Worm (Caenorhabditis elegans) whole organism, young adult: ENCODE results near the gene R12B2.6.

ENCODE experiments used
- F22D6.2 ChIP-seq: sonication (generic microtip); optimal IDR thresholded peaks from 2 replicates; lab custom pipeline; 2016; ENCODE audit warnings: mild to moderate bottlenecking, missing genetic modification characterization, missing compliant biosample characterization
- F52B5.7 ChIP-seq: sonication (generic microtip); optimal IDR thresholded peaks from 2 replicates; lab custom pipeline; 2016; ENCODE audit warnings: mild to moderate bottlenecking, missing genetic modification characterization, missing compliant biosample characterization
- F55B11.4 ChIP-seq: sonication (generic microtip); optimal IDR thresholded peaks from 2 replicates; lab custom pipeline; 2016; ENCODE audit warnings: missing compliant biosample characterization, missing genetic modification characterization, borderline replicate concordance; ENCODE audit not compliant: insufficient read depth
- F57C9.4 ChIP-seq: sonication (generic microtip); optimal IDR thresholded peaks from 2 replicates; lab custom pipeline; 2017; ENCODE audit warnings: mild to moderate bottlenecking, missing genetic modification characterization, missing compliant biosample characterization
- Y53G8AR.9 ChIP-seq: fragments of 200-800 bp; sonication (Bioruptor generic); conservative IDR thresholded peaks from 2 replicates; pipeline ENCODE4 v1.3.6; 2022; ENCODE audit warnings: missing genetic modification reagents, missing genetic modification characterization, missing compliant biosample characterization
- Y67H2A.10 ChIP-seq: fragments of 200-800 bp; sonication (Bioruptor generic); conservative IDR thresholded peaks from 2 replicates; pipeline ENCODE4 v1.3.6; 2022; ENCODE audit warnings: missing genetic modification reagents, missing genetic modification characterization, missing compliant biosample characterization
- ama-1 ChIP-seq, 3 experiments: fragments of 150-350 bp in 1 of 3; sonication (generic microtip) in 2 of 3; optimal IDR thresholded peaks; 2 replicates each; lab custom pipeline; 2014 to 2018; ENCODE audit warnings: missing biosample characterization in 2 of 3, missing genetic modification characterization in 2 of 3, missing genetic modification reagents in 2 of 3
- aptf-2 ChIP-seq: fragments of 200-800 bp; sonication (Bioruptor generic); conservative IDR thresholded peaks from 2 replicates; pipeline ENCODE4 v1.3.6; 2022; ENCODE audit warnings: missing genetic modification reagents, missing genetic modification characterization, missing compliant biosample characterization
- atf-7 ChIP-seq: sonication (generic microtip); optimal IDR thresholded peaks from 2 replicates; lab custom pipeline; 2017; ENCODE audit warnings: mild to moderate bottlenecking, missing genetic modification characterization, missing compliant biosample characterization
- athp-1 ChIP-seq: sonication (generic microtip); optimal IDR thresholded peaks from 2 replicates; lab custom pipeline; 2017; ENCODE audit warnings: mild to moderate bottlenecking, missing genetic modification characterization, missing compliant biosample characterization
- ceh-27 ChIP-seq: fragments of 200-800 bp; sonication (Bioruptor generic); optimal IDR thresholded peaks from 2 replicates; lab custom pipeline; 2018; ENCODE audit warnings: mild to moderate bottlenecking, missing genetic modification characterization, moderate library complexity, missing compliant biosample characterization
- dox-1 ChIP-seq: fragments of 200-800 bp; sonication (Bioruptor generic); IDR thresholded peaks from 2 replicates; pipeline ENCODE4 v1.3.6; 2022; ENCODE audit warnings: missing genetic modification reagents, missing genetic modification characterization, missing compliant biosample characterization
- egl-18 ChIP-seq: fragments of 200-800 bp; sonication (Bioruptor generic); IDR thresholded peaks from 2 replicates; pipeline ENCODE4 v1.3.6; 2022; ENCODE audit warnings: missing genetic modification reagents, missing genetic modification characterization, missing compliant biosample characterization
- egrh-3 ChIP-seq: fragments of 200-800 bp; sonication (Bioruptor generic); IDR thresholded peaks from 2 replicates; pipeline ENCODE4 v1.3.6; 2022; ENCODE audit warnings: missing genetic modification reagents, missing genetic modification characterization, missing compliant biosample characterization
- ekl-4 ChIP-seq: fragments of 200-800 bp; sonication (Bioruptor generic); IDR thresholded peaks from 2 replicates; pipeline ENCODE4 v1.3.6; 2022; ENCODE audit warnings: missing genetic modification reagents, missing genetic modification characterization, missing compliant biosample characterization
- ets-4 ChIP-seq: fragments of 200-800 bp; sonication (Bioruptor generic); optimal IDR thresholded peaks from 2 replicates; lab custom pipeline; 2018; ENCODE audit warnings: mild to moderate bottlenecking, missing genetic modification characterization, missing compliant biosample characterization
- him-1 ChIP-seq: sonication (generic microtip); optimal IDR thresholded peaks from 2 replicates; lab custom pipeline; 2016; ENCODE audit warnings: missing genotype, missing genetic modification reagents, missing genetic modification characterization, missing compliant biosample characterization
- hmg-20 ChIP-seq: fragments of 200-800 bp; sonication (Bioruptor generic); IDR thresholded peaks from 2 replicates; pipeline ENCODE4 v1.3.6; 2022; ENCODE audit warnings: missing genetic modification reagents, missing genetic modification characterization, missing compliant biosample characterization
- hsf-1 ChIP-seq: fragments of 200-800 bp; sonication (Bioruptor generic); IDR thresholded peaks from 2 replicates; pipeline ENCODE4 v1.3.6; 2022; ENCODE audit warnings: missing genetic modification reagents, missing genetic modification characterization, missing compliant biosample characterization
- lag-1 ChIP-seq: fragments of 200-800 bp; sonication (Bioruptor generic); IDR thresholded peaks from 2 replicates; pipeline ENCODE4 v1.3.6; 2022; ENCODE audit warnings: missing genetic modification reagents, missing genetic modification characterization, missing compliant biosample characterization
- madf-3 ChIP-seq: fragments of 200-800 bp; sonication (Bioruptor generic); IDR thresholded peaks from 2 replicates; pipeline ENCODE4 v1.3.6; 2022; ENCODE audit warnings: missing genetic modification reagents, missing genetic modification characterization, missing compliant biosample characterization
- madf-6 ChIP-seq: fragments of 200-800 bp; sonication (Bioruptor generic); IDR thresholded peaks from 2 replicates; pipeline ENCODE4 v1.3.6; 2022; ENCODE audit warnings: missing genetic modification reagents, missing genetic modification characterization, missing compliant biosample characterization
- mxl-1 ChIP-seq: sonication (generic microtip); optimal IDR thresholded peaks from 2 replicates; lab custom pipeline; 2016; ENCODE audit warnings: missing genetic modification characterization, missing compliant biosample characterization
- nfya-1 ChIP-seq: sonication (generic microtip); optimal IDR thresholded peaks from 2 replicates; lab custom pipeline; 2017; ENCODE audit warnings: antibody characterized with exemption, missing compliant biosample characterization, missing genetic modification characterization, borderline replicate concordance; ENCODE audit not compliant: insufficient read depth
- nfya-2 ChIP-seq: fragments of 200-800 bp; sonication (Bioruptor generic); IDR thresholded peaks from 2 replicates; pipeline ENCODE4 v1.3.6; 2022; ENCODE audit warnings: missing genetic modification reagents, missing genetic modification characterization, missing compliant biosample characterization
- nhr-80 ChIP-seq: sonication (generic microtip); optimal IDR thresholded peaks from 2 replicates; lab custom pipeline; 2016; ENCODE audit warnings: missing genetic modification characterization, missing compliant biosample characterization
- nhr-90 ChIP-seq: sonication (generic microtip); optimal IDR thresholded peaks from 2 replicates; lab custom pipeline; 2016; ENCODE audit warnings: missing genotype, mild to moderate bottlenecking, missing genetic modification characterization, missing compliant biosample characterization
- pbrm-1 ChIP-seq: fragments of 200-800 bp; sonication (Bioruptor generic); IDR thresholded peaks from 2 replicates; pipeline ENCODE4 v1.3.6; 2022; ENCODE audit warnings: missing genetic modification reagents, missing genetic modification characterization, missing compliant biosample characterization
- pha-4 ChIP-seq: fragments of 150-350 bp; sonication (generic microtip); optimal IDR thresholded peaks from 2 replicates; lab custom pipeline; 2014; ENCODE audit warnings: missing biosample characterization, missing genetic modification reagents, missing genetic modification characterization
- rpc-1 ChIP-seq, 2 experiments: fragments of 150-350 bp in 1 of 2; sonication (generic microtip) in 1 of 2; optimal IDR thresholded peaks; 2 replicates each; lab custom pipeline; 2014 to 2018; ENCODE audit warnings: missing biosample characterization in 1 of 2, missing genetic modification characterization in 1 of 2, missing genetic modification reagents in 1 of 2, missing genotype in 1 of 2
- snpc-1.1 ChIP-seq: sonication (generic microtip); optimal IDR thresholded peaks from 2 replicates; lab custom pipeline; 2017; ENCODE audit warnings: missing genetic modification characterization, mild to moderate bottlenecking, missing compliant biosample characterization, antibody characterized with exemption, moderate library complexity, missing genotype, missing genetic modification reagents; ENCODE audit not compliant: insufficient read depth
- snpc-3.4 ChIP-seq: sonication (generic microtip); optimal IDR thresholded peaks from 2 replicates; lab custom pipeline; 2017; ENCODE audit warnings: missing genetic modification characterization, mild to moderate bottlenecking, missing compliant biosample characterization, antibody characterized with exemption, moderate library complexity, missing genotype, missing genetic modification reagents
- tbp1 ChIP-seq: fragments of 200-800 bp; sonication (Bioruptor generic); optimal IDR thresholded peaks from 2 replicates; lab custom pipeline; 2018; ENCODE audit warnings: mild to moderate bottlenecking, missing genetic modification characterization, missing compliant biosample characterization
- zfh-2 ChIP-seq: fragments of 200-800 bp; sonication (Bioruptor generic); conservative IDR thresholded peaks from 2 replicates; pipeline ENCODE4 v1.3.6; 2022; ENCODE audit warnings: missing genetic modification reagents, missing genetic modification characterization, missing compliant biosample characterization
- ztf-26 ChIP-seq: sonication (generic microtip); optimal IDR thresholded peaks from 2 replicates; lab custom pipeline; 2017; ENCODE audit warnings: missing genetic modification characterization, missing compliant biosample characterization
- ztf-28 ChIP-seq: fragments of 200-800 bp; sonication (Bioruptor generic); IDR thresholded peaks from 2 replicates; pipeline ENCODE4 v1.3.6; 2022; ENCODE audit warnings: missing genetic modification reagents, missing genetic modification characterization, missing compliant biosample characterization
- ztf-6 ChIP-seq: fragments of 200-800 bp; sonication (Bioruptor generic); IDR thresholded peaks from 2 replicates; pipeline ENCODE4 v1.3.6; 2022; ENCODE audit warnings: missing genetic modification reagents, missing genetic modification characterization, missing compliant biosample characterization

R12B2.6 gene

ce11 chrIII:5876140-5876675, 42.3 kb upstream of the R12B2.6 start, which contains the start of gene aldo-2 (continued):
- TF ChIP-seq tbp1 (GFP tag; lab: Kevin White, UChicago) = peak; percentile 55
- TF ChIP-seq nfya-1 (tag; lab: Kevin White, UChicago) = no peak
- 0 out of 2 replicates have a peak, but pooled peaks have one; percentile 22 for TF ChIP-seq ztf-6

ce11 chrIII:5875705-5876104, 41.8 kb upstream of the R12B2.6 start:
- no peak for TF ChIP-seq snpc-3.4 (tag; lab: Kevin White, UChicago)
- TF ChIP-seq athp-1 (tag; lab: Kevin White, UChicago) = no peak
- no peak for TF ChIP-seq egl-18 (GFP tag; lab: Robert Waterston, UW)
- TF ChIP-seq ceh-27 (GFP tag; lab: Kevin White, UChicago) = no peak
- TF ChIP-seq him-1 (tag; lab: Kevin White, UChicago) = no peak
- TF ChIP-seq pbrm-1 (GFP tag; lab: Robert Waterston, UW) = no peak
- TF ChIP-seq F52B5.7 (tag; lab: Kevin White, UChicago) = no peak
- TF ChIP-seq nhr-80 (tag; lab: Kevin White, UChicago) = no peak
- TF ChIP-seq ets-4 (GFP tag; lab: Kevin White, UChicago) = no peak
- no peak for TF ChIP-seq F55B11.4 (tag; lab: Kevin White, UChicago)
- TF ChIP-seq, all 124 proteins: peak for 0

ce11 chrIII:5875418-5875702, 41.4 kb upstream of the R12B2.6 start:
- TF ChIP-seq ztf-28 (GFP tag; lab: Robert Waterston, UW) (0 out of 2 replicates have a peak, but pooled peaks have one; percentile 41), Y53G8AR.9 (GFP tag; lab: Robert Waterston, UW) (0 out of 2 replicates have a peak, but pooled peaks have one; percentile 24), dox-1 (GFP tag; lab: Robert Waterston, UW) (peak; percentile 21; the same call in 1 of the 2 replicates), mxl-1 (tag; lab: Kevin White, UChicago) (no peak), F57C9.4 (no peak), hmg-20 (no peak), nhr-90 (tag; lab: Kevin White, UChicago) (no peak), snpc-1.1 (tag; lab: Kevin White, UChicago) (no peak), zfh-2 (GFP tag; lab: Robert Waterston, UW) (peak; percentile 61; the same call in 1 of the 2 replicates), hsf-1 (GFP tag; lab: Robert Waterston, UW) (0 out of 2 replicates have a peak, but pooled peaks have one; percentile 38), nfya-2 (GFP tag; lab: Robert Waterston, UW) (no peak), ztf-26 (peak; percentile 4)

- TF ChIP-seq madf-6 (GFP tag; lab: Robert Waterston, UW) = no peak
- TF ChIP-seq nhr-80 (tag; lab: Kevin White, UChicago) = no peak
- TF ChIP-seq egrh-3 = peak; percentile 28; the same call in 1 of the 2 replicates
- TF ChIP-seq madf-3 (GFP tag; lab: Robert Waterston, UW) = no peak
- TF ChIP-seq lag-1 (GFP tag; lab: Robert Waterston, UW) = no peak
- no peak for TF ChIP-seq F52B5.7 (tag; lab: Kevin White, UChicago)
- TF ChIP-seq aptf-2 (GFP tag; lab: Robert Waterston, UW) = no peak
- TF ChIP-seq F22D6.2 (tag; lab: Kevin White, UChicago) = no peak
- TF ChIP-seq ekl-4 (GFP tag; lab: Robert Waterston, UW) = 0 out of 2 replicates have a peak, but pooled peaks have one; percentile 10
- TF ChIP-seq pbrm-1 (GFP tag; lab: Robert Waterston, UW) = 0 out of 2 replicates have a peak, but pooled peaks have one; percentile 4
- TF ChIP-seq zfh-2 (GFP tag; lab: Robert Waterston, UW) = peak; percentile 54; the same call in 1 of the 2 replicates
- TF ChIP-seq atf-7 (tag; lab: Kevin White, UChicago) = no peak
- peak; percentile 51 for TF ChIP-seq ama-1 (optimal IDR thresholded peaks at IDR 0.05; lab: Kevin White, UChicago)
- no peak for TF ChIP-seq ama-1 (GFP tag; optimal IDR thresholded peaks at IDR 0.05; lab: Kevin White, UChicago)
- TF ChIP-seq rpc-1 (optimal IDR thresholded peaks at IDR 0.05; lab: Kevin White, UChicago) = no peak
- TF ChIP-seq rpc-1 (tag; optimal IDR thresholded peaks at IDR 0.05; lab: Kevin White, UChicago) = no peak
- no peak for TF ChIP-seq Y67H2A.10 (GFP tag; lab: Robert Waterston, UW)
- TF ChIP-seq pha-4 (tag; lab: Kevin White, UChicago) = no peak
These were observed 40.9 kb upstream of the R12B2.6 start for ce11 chrIII:5874664-5875417.
